Worm (Caenorhabditis elegans) whole organism, dauer: ENCODE measurements around the gene clec-66.

Experiments
- unc-62 ChIP-seq: sonication (generic microtip); optimal IDR thresholded peaks from 2 replicates; lab custom pipeline; 2017; ENCODE audit warnings: missing biosample characterization, missing genetic modification reagents, missing genetic modification characterization

clec-66 gene

DNA sequence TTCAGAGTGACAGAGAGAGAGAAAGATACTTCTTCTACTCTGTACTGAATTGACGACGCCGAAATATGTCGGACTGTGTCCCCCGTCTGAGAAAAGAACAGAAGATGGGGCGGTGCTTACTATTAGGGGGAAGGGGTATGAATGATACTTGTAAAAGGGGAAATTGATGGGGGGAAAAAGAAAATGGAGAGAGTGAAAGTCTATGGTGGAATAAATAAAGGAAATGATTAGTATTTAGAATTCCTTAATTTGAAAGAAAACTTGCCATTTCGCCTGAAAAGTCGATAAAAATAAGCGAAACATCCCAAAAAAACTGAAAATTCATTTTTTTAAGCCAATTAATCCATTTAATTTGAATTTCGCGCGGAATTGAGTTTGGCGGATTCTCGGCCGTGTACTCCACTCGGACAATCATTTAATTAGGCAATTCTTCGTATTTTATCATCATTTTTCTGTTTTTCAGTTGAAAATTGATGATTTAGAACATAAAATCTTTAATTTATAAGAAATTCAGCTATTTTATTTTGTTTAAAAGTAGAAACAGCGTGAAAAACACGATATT lies 10.4 kb downstream of the clec-66 start, which contains the start of gene F35C5.12:
Gene F35C5.12 (minus strand): TSS at position 51 of the 562 bp plus-strand sequence.
- no peak for TF ChIP-seq unc-62 (GFP tag; lab: Kevin White, UChicago)

DNA sequence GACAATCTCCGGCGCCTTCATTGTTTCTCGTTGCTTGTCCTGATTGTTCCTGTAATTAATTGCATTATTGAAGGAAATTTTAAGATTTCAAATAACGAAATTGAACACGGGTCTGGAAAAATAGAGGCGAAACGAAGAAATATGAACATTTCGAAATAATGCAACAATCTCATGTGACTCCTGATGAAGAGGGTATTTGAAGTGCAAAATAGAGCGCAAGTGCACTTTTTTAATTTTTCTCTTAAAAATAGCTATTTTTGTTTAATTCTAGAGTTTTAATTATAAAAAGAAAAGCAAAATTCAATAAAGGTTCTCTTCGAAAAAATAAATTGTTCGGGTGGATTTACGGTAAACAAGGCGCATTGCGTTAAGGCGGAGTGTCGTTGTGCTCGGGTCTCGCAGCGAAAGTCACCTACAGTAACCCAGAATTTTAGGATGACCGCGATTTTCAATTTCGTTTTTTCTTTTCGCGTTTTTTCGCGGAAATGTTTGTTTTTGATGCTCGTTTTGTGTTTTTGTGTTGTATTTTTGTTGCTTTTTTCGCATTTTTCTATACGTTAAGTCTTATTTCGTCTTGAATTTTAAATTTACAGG lies 14.9 kb downstream of the clec-66 start, which contains the start of the genes F58G1.2 and wago-4:
Gene F58G1.2 (minus strand): TSS at position 51 of the 594 bp plus-strand sequence.
Gene wago-4 (plus strand): TSS at position 592 of the 594 bp plus-strand sequence.
- TF ChIP-seq unc-62 (GFP tag; lab: Kevin White, UChicago), result no peak

DNA sequence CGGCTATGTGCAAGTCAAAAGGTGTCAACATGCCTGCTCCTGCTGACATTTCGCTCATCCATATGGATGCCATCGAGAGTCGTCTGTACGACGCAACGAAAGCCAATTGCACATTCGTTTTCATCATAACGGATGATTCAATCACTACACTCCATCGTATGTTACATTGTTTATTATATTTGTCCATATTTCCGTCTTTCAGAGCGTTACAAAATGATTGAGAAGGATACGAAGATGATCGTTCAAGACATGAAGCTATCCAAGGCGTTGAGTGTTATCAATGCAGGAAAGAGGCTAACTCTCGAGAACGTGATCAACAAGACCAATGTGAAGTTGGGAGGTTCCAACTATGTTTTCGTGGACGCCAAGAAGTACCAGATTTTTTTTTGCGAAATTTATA lies 17.3 kb downstream of the clec-66 start:
- TF ChIP-seq unc-62 (GFP tag; lab: Kevin White, UChicago), result no peak

DNA sequence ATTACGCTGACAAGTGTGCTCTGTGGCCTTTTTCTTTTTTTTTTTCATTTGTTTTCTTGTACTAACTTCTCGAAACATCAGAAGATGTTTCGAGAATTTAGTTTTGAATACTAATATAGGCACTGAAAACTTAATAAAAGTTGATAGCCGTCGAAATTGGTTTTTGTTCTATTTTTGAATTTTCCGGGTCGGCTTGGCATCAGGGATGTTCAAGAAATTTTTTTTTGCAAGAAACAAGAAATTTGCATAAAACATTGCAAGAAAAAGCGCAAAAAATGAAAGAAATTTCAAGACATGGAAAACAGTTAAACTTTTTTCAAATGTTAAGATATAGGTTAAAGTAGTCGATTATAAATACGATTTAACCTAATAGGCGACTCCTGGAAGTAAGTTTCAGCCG lies 19.0 kb downstream of the clec-66 start:
- no peak for TF ChIP-seq unc-62 (GFP tag; lab: Kevin White, UChicago)

DNA sequence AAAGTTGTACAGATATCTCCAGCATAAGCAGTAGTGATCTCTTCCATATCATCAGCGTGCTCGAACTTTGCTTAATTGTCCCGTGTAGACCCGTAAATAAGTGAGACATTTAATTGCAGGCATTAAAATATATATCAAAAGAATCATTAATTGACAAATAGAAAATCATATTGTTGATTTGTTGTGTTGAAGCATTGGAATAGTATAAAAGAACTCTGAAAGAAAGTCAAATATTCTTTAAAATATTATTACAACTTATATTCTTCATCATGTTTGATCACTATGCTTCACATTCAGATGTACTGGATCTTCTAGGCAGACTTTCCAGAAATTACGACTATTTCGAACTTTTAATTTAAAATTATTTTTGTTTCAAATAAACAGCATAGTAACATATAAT lies 21.4 kb downstream of the clec-66 start, which contains the start of gene F58G1.8:
Gene F58G1.8 (minus strand): TSS at position 101 of the 400 bp plus-strand sequence.
- no peak for TF ChIP-seq unc-62 (GFP tag; lab: Kevin White, UChicago)

DNA sequence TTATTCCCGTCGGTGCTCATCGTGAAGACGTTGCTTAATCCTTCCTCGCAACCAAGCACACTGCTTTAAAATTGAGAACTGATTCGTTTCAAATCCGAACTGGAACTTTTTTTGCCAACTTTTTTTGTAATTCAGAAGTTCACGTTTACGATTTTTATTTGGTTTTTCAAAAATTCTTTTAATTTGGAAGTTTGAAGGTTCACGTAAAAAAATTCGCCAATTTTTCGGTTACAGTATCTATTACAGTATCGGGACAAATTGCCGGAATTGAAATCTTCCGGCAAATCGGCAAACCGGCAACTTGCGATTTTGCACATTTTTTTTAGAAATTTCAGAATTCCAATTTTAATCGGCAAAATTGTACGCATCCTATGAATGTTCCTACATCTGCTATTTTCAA lies 24.0 kb downstream of the clec-66 start, which contains the start of gene F58G1.3:
Gene F58G1.3 (minus strand): TSS at position 101 of the 400 bp plus-strand sequence.
- TF ChIP-seq unc-62 (GFP tag; lab: Kevin White, UChicago), result no peak

DNA sequence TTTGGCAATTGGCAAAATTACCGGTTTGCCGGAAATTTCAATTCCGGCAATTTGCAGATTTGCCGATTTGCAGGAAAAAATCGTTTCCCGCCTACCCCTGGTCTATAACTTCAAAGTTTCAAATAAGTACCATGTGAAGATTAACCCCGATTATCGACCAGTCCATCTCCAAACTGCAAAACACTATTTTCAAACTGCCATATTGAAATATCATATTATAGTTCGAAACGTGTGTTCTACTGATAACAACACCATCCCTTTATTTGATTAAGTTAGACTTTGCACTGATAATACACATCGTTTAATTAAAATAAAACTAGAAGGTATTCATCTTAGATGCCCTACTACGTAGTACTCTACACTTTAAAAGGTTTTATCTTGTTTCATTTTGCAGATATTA lies 25.9 kb downstream of the clec-66 start:
- no peak for TF ChIP-seq unc-62 (GFP tag; lab: Kevin White, UChicago)

DNA sequence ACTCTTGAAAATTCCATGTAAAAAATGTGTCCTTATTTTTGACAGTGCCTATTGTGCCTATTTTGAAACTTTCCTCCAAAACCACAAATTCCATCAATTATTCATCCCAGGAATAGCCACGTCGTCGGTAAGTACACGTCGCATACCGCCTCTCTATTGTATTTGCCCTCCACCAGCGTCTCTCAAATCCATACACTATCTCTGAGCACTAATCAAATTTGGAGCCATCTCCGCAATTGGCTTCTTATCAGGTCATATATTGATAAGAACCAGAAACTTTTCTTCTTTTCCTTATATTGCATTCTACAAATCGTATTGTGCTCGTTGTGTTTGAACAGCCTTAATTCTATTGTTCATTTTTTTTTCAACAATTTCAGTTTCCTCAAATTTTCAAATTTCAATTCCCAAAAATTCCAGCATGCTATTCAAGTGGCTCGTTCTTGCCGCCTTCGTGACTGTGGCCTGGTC lies 27.3 kb downstream of the clec-66 start, which contains the start of gene dct-18:
Gene dct-18 (plus strand): TSS at position 418 of the 468 bp plus-strand sequence.
- TF ChIP-seq unc-62 (GFP tag; lab: Kevin White, UChicago), result no peak

DNA sequence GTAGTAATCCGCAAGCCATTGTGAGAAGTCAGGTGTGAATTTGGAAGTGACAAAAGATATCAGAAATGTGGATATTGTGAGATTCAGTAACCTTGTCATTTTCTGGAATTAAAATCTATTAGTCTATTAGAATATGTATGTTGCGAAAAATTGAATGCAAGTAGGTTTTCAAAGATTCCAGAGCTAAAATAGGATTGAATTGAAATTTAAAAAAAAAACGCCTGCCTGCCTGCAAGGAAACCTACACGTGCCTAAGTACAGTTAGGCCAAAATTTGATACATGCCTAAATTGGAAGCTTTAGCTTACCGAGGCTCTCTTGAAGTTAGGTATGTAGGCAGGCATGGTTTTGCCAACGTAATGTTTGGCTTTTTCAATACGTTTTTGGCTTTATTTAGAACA lies 31.1 kb downstream of the clec-66 start, which contains the start of gene lips-9:
Gene lips-9 (minus strand): TSS at position 101 of the 400 bp plus-strand sequence.
- TF ChIP-seq unc-62 (GFP tag; lab: Kevin White, UChicago), result no peak

DNA sequence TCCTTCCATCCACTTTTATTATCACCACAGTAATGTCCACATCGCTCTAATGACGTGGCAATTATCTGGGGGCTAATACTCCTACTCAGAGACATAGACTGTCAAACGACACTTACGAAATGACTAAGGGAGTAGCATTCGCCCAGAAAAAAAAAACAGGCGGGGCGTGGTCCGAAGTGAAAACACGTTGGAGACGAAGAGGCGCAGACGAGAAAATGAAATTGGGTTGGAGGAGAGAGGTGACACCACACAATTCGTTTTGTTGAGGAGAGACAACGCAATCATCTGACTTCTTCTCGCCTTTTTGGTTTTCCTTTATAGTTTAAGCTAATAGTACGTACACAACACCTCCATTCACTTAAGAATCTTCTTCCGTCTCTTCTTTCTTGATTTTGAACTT lies 35.0 kb downstream of the clec-66 start:
- no peak for TF ChIP-seq unc-62 (GFP tag; lab: Kevin White, UChicago)

DNA sequence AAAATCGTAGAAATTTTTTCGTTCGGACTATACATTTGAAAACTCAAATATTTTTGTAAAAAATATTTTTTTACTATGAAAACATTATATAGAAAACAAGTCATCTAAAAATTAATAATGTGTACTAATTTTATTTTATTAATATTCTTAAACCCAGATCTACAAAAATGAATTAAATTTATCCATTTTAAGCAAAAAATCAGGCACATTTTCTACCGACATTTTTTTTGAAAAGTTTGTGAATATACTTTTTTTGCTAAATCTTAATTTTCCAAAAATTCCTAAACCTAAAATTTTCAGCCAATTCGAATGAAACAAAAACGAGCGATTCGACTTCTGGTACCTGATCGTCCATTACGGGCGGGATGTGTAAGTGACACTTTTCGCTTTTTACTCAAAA lies 35.6 kb downstream of the clec-66 start, which contains the start of gene arrd-10:
Gene arrd-10 (plus strand): TSS at position 301 of the 400 bp plus-strand sequence.
- no peak for TF ChIP-seq unc-62 (GFP tag; lab: Kevin White, UChicago)

DNA sequence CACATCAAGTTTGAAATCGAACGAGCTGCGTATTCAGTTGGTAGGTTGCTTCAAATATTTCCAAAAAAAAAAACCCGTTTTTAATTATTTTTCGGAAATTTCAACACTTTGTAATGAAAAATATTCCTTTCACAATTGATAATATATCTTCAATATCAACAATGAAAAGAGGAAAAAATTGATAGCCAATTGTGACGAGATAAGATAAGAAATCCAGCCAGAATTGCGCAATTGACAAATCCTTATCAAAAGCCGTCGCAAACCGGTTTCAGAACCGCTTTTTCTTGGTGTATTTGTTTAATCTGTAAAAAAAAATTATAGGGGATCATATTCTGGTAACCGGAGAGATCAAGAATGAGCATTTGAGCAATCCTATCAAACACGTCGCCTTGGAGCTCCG lies 38.3 kb downstream of the clec-66 start:
- no peak for TF ChIP-seq unc-62 (GFP tag; lab: Kevin White, UChicago)

DNA sequence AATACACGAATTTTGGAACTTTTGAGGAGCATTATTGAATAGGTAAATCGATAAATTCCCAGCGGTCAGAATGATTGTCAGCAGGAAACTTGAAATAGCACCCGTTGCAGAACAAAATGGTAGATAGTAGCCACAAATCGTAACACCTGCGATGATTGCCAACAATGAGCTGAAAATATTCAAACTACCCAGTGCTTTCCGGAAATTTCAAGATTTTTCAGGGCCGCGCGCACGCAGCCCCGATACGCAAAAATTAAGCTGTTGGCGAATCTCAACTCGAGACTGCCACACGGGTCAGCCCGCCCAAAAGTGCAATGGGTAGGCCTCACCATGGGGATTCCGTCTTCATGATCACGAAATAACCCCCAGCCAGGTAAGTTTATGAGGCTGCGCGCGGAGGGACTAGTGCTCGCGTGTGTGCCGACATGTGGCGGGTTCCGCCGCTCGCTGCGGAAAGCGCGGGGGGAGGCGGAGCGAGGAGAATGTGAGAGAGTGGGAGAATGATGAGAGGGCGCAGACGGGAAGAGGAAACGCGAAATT lies 40.5 kb downstream of the clec-66 start:
- no peak for TF ChIP-seq unc-62 (GFP tag; lab: Kevin White, UChicago)

DNA sequence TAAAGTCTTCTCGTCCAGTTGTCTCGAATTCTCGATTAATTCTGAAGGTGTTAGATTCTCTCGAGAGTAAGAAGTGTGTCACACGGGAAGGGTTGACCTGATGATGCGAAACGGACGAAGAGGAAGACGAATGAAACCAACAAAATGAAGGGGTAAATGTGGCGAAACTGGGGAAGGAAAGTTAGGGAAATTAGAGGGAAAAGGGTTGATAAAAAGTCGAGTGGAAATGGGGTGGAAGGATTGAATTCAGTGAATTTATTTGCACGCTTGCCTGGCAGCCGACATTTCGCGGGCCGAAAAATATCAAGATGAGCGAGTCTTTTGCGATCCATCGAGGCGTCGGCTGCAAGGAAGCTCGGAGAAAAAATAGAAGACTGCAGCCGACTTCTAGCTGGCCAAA lies 44.0 kb downstream of the clec-66 start, which contains the start of gene F58G1.7:
Gene F58G1.7 (minus strand): TSS at position 101 of the 400 bp plus-strand sequence.
- no peak for TF ChIP-seq unc-62 (GFP tag; lab: Kevin White, UChicago)

DNA sequence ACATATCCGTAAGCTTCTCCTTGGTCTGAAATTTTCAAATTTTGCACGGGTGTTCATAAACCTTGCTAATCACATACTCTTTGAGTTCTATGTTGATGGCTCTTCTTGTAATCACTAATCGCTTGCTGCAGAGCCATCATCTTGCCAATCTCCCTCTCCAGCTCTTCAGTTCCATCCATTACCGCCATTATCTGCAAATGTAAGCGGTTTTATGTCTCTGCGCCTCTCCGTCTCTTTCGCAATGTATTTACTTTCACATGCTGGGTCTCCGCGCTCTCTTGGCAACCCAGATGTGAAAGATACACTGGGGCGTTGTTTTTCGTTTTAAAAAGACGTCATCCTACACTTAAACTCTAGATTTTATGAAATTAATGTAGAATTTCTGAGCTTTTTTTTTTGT lies 49.1 kb downstream of the clec-66 start:
- TF ChIP-seq unc-62 (GFP tag; lab: Kevin White, UChicago), result no peak

DNA sequence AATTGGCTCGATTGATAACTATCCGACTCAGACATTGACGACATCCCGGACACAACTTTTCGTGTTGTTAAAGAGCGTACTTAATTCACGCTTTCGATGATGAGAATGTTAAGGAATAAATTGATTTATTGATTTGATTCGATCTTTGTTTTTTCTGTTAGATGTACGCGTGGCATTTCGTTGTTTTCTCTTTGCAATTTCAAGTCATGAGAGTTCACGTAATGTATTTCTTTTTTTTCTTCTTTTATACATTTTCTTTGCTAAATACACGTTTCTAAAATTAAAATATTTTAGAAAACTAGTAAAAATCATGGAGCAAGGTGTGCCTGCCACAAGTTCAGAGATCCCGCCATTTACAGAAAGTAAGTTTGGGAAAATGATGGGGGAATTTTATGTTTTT lies 50.5 kb downstream of the clec-66 start, which contains the start of the genes Y38F1A.1 and Y38F1A.2:
Gene Y38F1A.1 (minus strand): TSS at position 101 of the 400 bp plus-strand sequence.
Gene Y38F1A.2 (plus strand): TSS at position 289 of the 400 bp plus-strand sequence.
- no peak for TF ChIP-seq unc-62 (GFP tag; lab: Kevin White, UChicago)
